Worm (Caenorhabditis elegans) whole organism, late embryonic: ENCODE data around the gene F40E12.1.

Source experiments
- pat-9 ChIP-seq: fragments of 200-800 bp; sonication (Bioruptor generic); optimal IDR thresholded peaks from 2 replicates; lab custom pipeline; 2018; ENCODE audit warnings: mild to moderate bottlenecking, missing genetic modification characterization, moderate library complexity, missing compliant biosample characterization
- unc-86 ChIP-seq: sonication (generic microtip); optimal IDR thresholded peaks from 2 replicates; lab custom pipeline; 2016; ENCODE audit warnings: missing genetic modification characterization, missing compliant biosample characterization

DNA sequence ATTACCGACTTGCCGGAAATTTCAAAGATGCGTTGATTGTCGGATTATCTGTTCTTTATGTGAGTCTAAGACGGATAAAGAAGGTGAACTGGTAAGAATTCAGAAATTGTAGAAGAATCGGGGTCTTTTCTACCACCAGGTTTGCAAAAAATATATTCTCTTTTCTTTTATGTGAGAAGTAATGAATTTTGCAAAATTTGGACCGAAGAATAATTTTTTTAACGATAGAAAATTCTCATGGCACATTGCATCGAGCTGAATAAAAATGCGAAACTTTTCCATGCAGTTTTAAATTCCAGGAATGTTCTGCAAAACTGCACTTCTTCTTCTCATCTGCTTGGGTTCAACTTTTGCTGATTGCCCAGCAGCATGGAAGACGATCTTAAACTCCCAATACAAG is 44.4 kb upstream of the F40E12.1 start, which contains the start of gene clec-130:
- TF ChIP-seq unc-86 (tag; lab: Kevin White, UChicago) = no peak
- TF ChIP-seq pat-9 = no peak
